Fruit fly (Drosophila melanogaster): ENCODE measurements around the gene mnb.

Gene mnb

dm6 chrX:17844623-17845022, 42.4 kb downstream of the mnb start, which contains the start of the genes CG8142 and Ucp4A (continued):
- TF ChIP-seq CG1233 (GFP tag; optimal IDR thresholded peaks at IDR 0.05) (peak; percentile 89), Atf-2 (GFP tag; optimal IDR thresholded peaks at IDR 0.05) (peak; percentile 20), Nf-YA (GFP tag; IDR thresholded peaks at IDR 0.05) (peak; percentile 91), Atf6 (GFP tag; IDR thresholded peaks at IDR 0.05) (peak; percentile 96), toy (GFP tag; IDR thresholded peaks at IDR 0.05) (peak; percentile 81), Aef1 (GFP tag; IDR thresholded peaks at IDR 0.05) (peak; percentile 96), CG8281 (tag; optimal IDR thresholded peaks at IDR 0.05) (peak; percentile 66), nerfin-1 (tag; optimal IDR thresholded peaks at IDR 0.05) (peak; percentile 88), CG9817 (tag; optimal IDR thresholded peaks at IDR 0.05) (peak; percentile 89), CG7839 (tag; optimal IDR thresholded peaks at IDR 0.05) (peak; percentile 93), CG12769 (tag; optimal IDR thresholded peaks at IDR 0.05) (no peak), ato (GFP tag; IDR thresholded peaks at IDR 0.05; ENCODE audit: partially characterized antibody) (no peak), Hr51 (GFP tag; optimal IDR thresholded peaks at IDR 0.05) (peak; percentile 77 to 86), CG13123 (GFP tag; optimal IDR thresholded peaks at IDR 0.05) (peak; percentile 78), pros (GFP tag; optimal IDR thresholded peaks at IDR 0.05) (no peak), Dad (GFP tag; optimal IDR thresholded peaks at IDR 0.05) (peak; percentile 24), p53 (GFP tag; optimal IDR thresholded peaks at IDR 0.05) (no peak), MESR4 (GFP tag; optimal IDR thresholded peaks at IDR 0.05) (no peak), CG3726 (GFP tag; IDR thresholded peaks at IDR 0.05) (peak; percentile 88), NC2β (GFP tag; optimal IDR thresholded peaks at IDR 0.05) (no peak), Dfd (GFP tag; optimal IDR thresholded peaks at IDR 0.05) (no peak), ERR (GFP tag; optimal IDR thresholded peaks at IDR 0.05) (no peak), CG14710 (tag; optimal IDR thresholded peaks at IDR 0.05) (peak; percentile 94), CG18619 (GFP tag; optimal IDR thresholded peaks at IDR 0.05) (peak; percentile 86), Elba2 (GFP tag; optimal IDR thresholded peaks at IDR 0.05) (peak; percentile 48), sima (GFP tag; optimal IDR thresholded peaks at IDR 0.05) (no peak), Awh (GFP tag; IDR thresholded peaks at IDR 0.05) (peak; percentile 95), Hr3 (GFP tag; optimal IDR thresholded peaks at IDR 0.05) (peak; percentile 92), crc (GFP tag; optimal IDR thresholded peaks at IDR 0.05) (no peak), CG18011 (GFP tag; optimal IDR thresholded peaks at IDR 0.05) (peak; percentile 69), CG11456 (GFP tag; IDR thresholded peaks at IDR 0.05) (peak; percentile 93), Dek (tag; optimal IDR thresholded peaks at IDR 0.05) (peak; percentile 86), CG2678 (tag; optimal IDR thresholded peaks at IDR 0.05) (peak; percentile 94), lbe (GFP tag; optimal IDR thresholded peaks at IDR 0.05) (peak; percentile 80), CG7963 (GFP tag; IDR thresholded peaks at IDR 0.05; ENCODE audit: partially characterized antibody) (no peak), Sox102F (GFP tag; optimal IDR thresholded peaks at IDR 0.05) (peak; percentile 92), crol (GFP tag; IDR thresholded peaks at IDR 0.05) (peak; percentile 59), D19B (GFP tag; optimal IDR thresholded peaks at IDR 0.05) (peak; percentile 76), odd (GFP tag; optimal IDR thresholded peaks at IDR 0.05) (peak; percentile 75), CG6813 (GFP tag; optimal IDR thresholded peaks at IDR 0.05) (peak; percentile 78), Mad (GFP tag; optimal IDR thresholded peaks at IDR 0.05) (peak; percentile 72), Blimp-1 (GFP tag; optimal IDR thresholded peaks at IDR 0.05) (peak; percentile 89), otp (GFP tag; IDR thresholded peaks at IDR 0.05) (peak; percentile 87), ewg (GFP tag; optimal IDR thresholded peaks at IDR 0.05) (peak; percentile 72), schlank (tag; optimal IDR thresholded peaks at IDR 0.05) (peak; percentile 51), zfh2 (GFP tag; optimal IDR thresholded peaks at IDR 0.05) (peak; percentile 62), CG3838 (GFP tag; optimal IDR thresholded peaks at IDR 0.05) (peak; percentile 58), Hr78 (GFP tag; optimal IDR thresholded peaks at IDR 0.05) (peak in 1 of 2 experiments; percentile 99), CG1024 (GFP tag; IDR thresholded peaks at IDR 0.05) (peak; percentile 85), chif (GFP tag; optimal IDR thresholded peaks at IDR 0.05) (peak in 1 of 2 experiments; percentile 69)

All from whole organism, embryonic.